Worm (Caenorhabditis elegans): ENCODE data around the gene srv-32.

srv-32 gene

DNA sequence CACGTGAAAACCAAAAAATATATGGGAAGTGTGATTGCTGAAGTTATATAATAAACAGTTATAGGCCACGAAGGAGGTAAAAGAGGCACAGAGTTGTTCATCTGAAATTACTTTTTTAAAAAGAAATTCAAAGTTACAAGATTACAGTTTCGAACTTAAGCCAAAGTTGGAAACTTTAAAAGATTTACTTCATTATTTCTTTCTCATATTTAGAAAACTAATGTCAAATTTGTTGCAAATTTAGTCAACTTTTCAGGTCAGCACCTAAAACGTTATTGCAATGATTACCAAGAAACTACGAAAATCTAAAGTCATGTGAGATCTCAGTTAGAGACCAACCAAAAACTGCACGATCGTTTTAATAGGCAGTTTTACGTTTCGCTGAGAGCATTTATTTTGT is 21.6 kb upstream of the srv-32 start, which contains the start of gene srv-25:
Gene srv-25 (minus strand): TSS at position 101 of the 400 bp plus-strand sequence.
- TF ChIP-seq nhr-23 (tag; optimal IDR thresholded peaks at IDR 0.05) (no peak), nhr-76 (tag; optimal IDR thresholded peaks at IDR 0.05) (no peak), hmg-11 (tag; optimal IDR thresholded peaks at IDR 0.05) (no peak), ceh-9 (tag; optimal IDR thresholded peaks at IDR 0.05) (no peak), mdl-1 (tag; optimal IDR thresholded peaks at IDR 0.05) (no peak)

DNA sequence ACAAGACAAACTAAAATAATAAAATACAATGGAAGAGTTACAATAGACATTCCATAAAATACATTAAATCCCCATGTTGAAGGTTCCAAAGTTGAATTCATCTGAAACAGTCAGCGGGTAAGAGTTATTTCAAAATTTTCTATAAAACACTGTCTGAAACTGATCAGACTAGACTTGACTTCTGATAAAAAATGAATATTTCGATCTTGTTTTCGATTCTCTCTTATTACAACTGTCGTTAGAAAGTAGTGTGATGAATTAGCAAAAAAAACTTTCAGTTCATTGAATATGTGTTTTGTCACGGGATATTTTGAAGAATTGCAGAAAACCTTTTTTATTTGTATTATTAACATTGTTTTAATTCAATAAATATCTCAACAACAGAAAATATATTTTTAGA is 19.7 kb upstream of the srv-32 start, which contains the start of gene srv-26:
Gene srv-26 (minus strand): TSS at position 101 of the 400 bp plus-strand sequence.
- TF ChIP-seq tbx-2 (tag; optimal IDR thresholded peaks at IDR 0.05) (no peak), nhr-77 (tag; optimal IDR thresholded peaks at IDR 0.05) (no peak)

DNA sequence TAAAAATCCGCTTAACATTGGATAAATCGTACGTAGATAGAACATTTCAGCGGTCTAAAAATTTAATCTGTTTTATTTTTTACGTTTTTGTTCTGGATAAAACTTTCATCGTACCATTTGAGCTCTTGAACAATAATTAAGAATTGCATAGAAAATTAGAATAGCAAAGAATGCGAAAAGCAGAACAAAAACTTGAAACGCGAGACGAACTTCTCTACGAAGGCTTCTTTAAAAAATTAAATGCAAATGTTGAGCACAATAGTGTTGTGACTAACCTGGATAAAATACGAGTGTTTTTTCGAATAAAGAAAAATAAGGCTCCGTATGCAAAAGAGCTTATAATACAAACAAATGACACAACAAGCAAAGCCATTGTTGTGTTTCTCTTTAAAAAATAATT is 17.5 kb upstream of the srv-32 start:
- no peak for TF ChIP-seq nhr-11 (tag; optimal IDR thresholded peaks at IDR 0.05)
- TF ChIP-seq sea-2 (GFP tag; optimal IDR thresholded peaks at IDR 0.05), result no peak
- TF ChIP-seq R02D3.7 (tag; optimal IDR thresholded peaks at IDR 0.05), result no peak
- TF ChIP-seq hmg-11 (tag; optimal IDR thresholded peaks at IDR 0.05), result no peak
- TF ChIP-seq pha-4 (tag; optimal IDR thresholded peaks at IDR 0.05), result no peak
- TF ChIP-seq ceh-82 (tag; optimal IDR thresholded peaks at IDR 0.05), result no peak
- TF ChIP-seq snpc-4 (tag; optimal IDR thresholded peaks at IDR 0.05), result no peak
- TF ChIP-seq nhr-76 (tag; optimal IDR thresholded peaks at IDR 0.05), result no peak

DNA sequence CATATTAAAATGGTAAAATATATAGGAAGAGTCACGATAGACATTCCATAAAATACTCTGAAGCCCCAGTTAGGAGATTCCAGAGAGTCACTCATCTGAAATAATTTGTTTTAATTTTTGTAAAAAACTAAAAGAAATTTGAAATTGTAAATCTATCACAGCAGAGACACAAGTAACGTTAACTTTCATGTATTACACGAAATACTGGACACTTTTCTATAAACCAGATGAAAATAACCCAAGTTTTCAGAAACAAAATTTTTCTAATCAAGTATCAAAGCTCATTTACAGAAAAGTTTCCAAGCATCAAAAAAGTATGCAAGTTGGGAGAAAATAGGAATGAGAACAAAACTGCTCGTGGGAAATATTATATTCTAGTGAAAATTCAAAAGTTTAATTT is 16.2 kb upstream of the srv-32 start, which contains the start of gene srv-27:
Gene srv-27 (minus strand): TSS at position 101 of the 400 bp plus-strand sequence.
- TF ChIP-seq hmg-11 (tag; optimal IDR thresholded peaks at IDR 0.05) (no peak), fos-1 (tag; optimal IDR thresholded peaks at IDR 0.05) (no peak), unc-62 (GFP tag; optimal IDR thresholded peaks at IDR 0.05) (no peak), ceh-16 (tag; optimal IDR thresholded peaks at IDR 0.05) (no peak), nhr-25 (tag; optimal IDR thresholded peaks at IDR 0.05) (no peak), unc-39 (tag; optimal IDR thresholded peaks at IDR 0.05) (no peak), nfya-1 (tag; optimal IDR thresholded peaks at IDR 0.05; ENCODE audit: insufficient read depth) (no peak), ztf-4 (tag; optimal IDR thresholded peaks at IDR 0.05) (no peak), nhr-23 (tag; optimal IDR thresholded peaks at IDR 0.05) (no peak), ztf-11 (tag; optimal IDR thresholded peaks at IDR 0.05) (no peak), elt-3 (tag; optimal IDR thresholded peaks at IDR 0.05) (no peak)

DNA sequence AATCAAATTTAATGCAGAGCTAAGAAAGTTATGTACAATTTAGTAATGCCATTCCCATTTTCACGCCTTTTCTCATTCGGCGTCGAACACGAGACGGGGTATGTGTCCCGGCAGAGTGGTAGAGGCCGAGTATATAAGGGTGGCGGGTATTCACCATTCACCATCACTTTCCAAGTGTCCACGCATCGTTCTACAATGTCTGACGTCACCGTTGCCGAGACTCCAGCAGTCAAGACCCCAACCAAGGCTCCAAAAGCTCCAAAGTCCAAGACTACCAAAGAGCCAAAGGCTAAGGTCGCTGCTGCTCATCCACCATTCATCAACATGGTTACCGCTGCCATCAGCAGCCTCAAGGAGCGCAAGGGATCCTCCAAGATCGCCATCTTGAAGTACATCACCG is 12.0 kb upstream of the srv-32 start, which contains the start of gene hil-2:
Gene hil-2 (plus strand): TSS at position 160 of the 400 bp plus-strand sequence.
- peak; percentile 23 for TF ChIP-seq lin-39 (tag; optimal IDR thresholded peaks at IDR 0.05)
- TF ChIP-seq ztf-11 (tag; optimal IDR thresholded peaks at IDR 0.05), result no peak

DNA sequence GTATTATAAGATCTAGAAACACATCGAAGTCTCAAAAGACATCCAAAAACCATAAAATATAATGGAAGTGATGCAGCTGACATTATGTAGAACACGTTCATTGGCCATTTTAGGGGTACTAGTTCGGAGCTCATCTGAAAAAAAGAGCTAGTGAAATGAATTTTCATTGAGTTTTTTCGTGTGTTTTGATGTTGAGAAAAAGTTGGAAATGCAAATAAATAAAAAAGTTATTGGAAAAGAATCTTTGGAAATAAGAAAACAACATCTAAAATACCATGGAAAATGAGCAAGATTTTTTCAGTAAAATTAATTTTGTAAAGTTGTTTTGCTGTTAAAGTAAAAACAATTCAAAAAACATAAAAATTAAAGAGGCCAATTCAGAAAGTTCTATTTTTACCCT is 8.7 kb upstream of the srv-32 start, which contains the start of gene srv-24:
Gene srv-24 (minus strand): TSS at position 101 of the 400 bp plus-strand sequence.
- TF ChIP-seq egl-27 (tag; optimal IDR thresholded peaks at IDR 0.05) (no peak), unc-62 (GFP tag; optimal IDR thresholded peaks at IDR 0.05) (no peak), elt-1 (tag; optimal IDR thresholded peaks at IDR 0.05) (no peak), nhr-237 (tag; optimal IDR thresholded peaks at IDR 0.05) (no peak), fkh-10 (GFP tag; optimal IDR thresholded peaks at IDR 0.05) (no peak), tbx-2 (tag; optimal IDR thresholded peaks at IDR 0.05) (no peak), nfya-1 (tag; optimal IDR thresholded peaks at IDR 0.05; ENCODE audit: insufficient read depth) (no peak), nhr-23 (tag; optimal IDR thresholded peaks at IDR 0.05) (no peak), jun-1 (tag; optimal IDR thresholded peaks at IDR 0.05) (no peak), ztf-11 (tag; optimal IDR thresholded peaks at IDR 0.05) (no peak), egl-5 (tag; optimal IDR thresholded peaks at IDR 0.05) (no peak), ztf-4 (tag; optimal IDR thresholded peaks at IDR 0.05) (no peak), ceh-82 (tag; optimal IDR thresholded peaks at IDR 0.05) (no peak), fkh-2 (tag; optimal IDR thresholded peaks at IDR 0.05) (no peak), nhr-67 (tag; optimal IDR thresholded peaks at IDR 0.05) (no peak), daf-12 (tag; optimal IDR thresholded peaks at IDR 0.05) (no peak), ceh-28 (tag; optimal IDR thresholded peaks at IDR 0.05) (no peak), eor-1 (tag; optimal IDR thresholded peaks at IDR 0.05) (no peak), pha-4 (tag; optimal IDR thresholded peaks at IDR 0.05) (no peak), nhr-43 (tag; optimal IDR thresholded peaks at IDR 0.05; ENCODE audit: poor library complexity, severe bottlenecking) (no peak)
